Fruit fly (Drosophila melanogaster) whole organism, embryonic: ENCODE results near the gene CG43925.

Experiments used
- CG10321 ChIP-seq: fragments of 200-800 bp; sonication (Bioruptor generic); IDR thresholded peaks from 2 replicates; pipeline ENCODE4 v1.3.6; 2022; ENCODE audit warnings: missing biosample characterization, missing genetic modification characterization
- CG2889 ChIP-seq: fragments of 200-800 bp; sonication (Bioruptor generic); IDR thresholded peaks from 3 replicates; pipeline ENCODE4 v1.3.6; 2022; ENCODE audit warnings: missing biosample characterization, missing genetic modification characterization
- CG3838 ChIP-seq: fragments of 200-800 bp; sonication (Bioruptor generic); optimal IDR thresholded peaks from 3 replicates; lab custom pipeline; 2016; ENCODE audit warnings: missing biosample characterization, missing genetic modification characterization
- CG9609 ChIP-seq: fragments of 200-800 bp; sonication (Bioruptor generic); optimal IDR thresholded peaks from 3 replicates; lab custom pipeline; 2016; ENCODE audit warnings: missing biosample characterization, missing genetic modification characterization
- Opbp ChIP-seq: fragments of 200-800 bp; sonication (Bioruptor generic); IDR thresholded peaks from 3 replicates; pipeline ENCODE4 v1.3.6; 2022; ENCODE audit warnings: missing biosample characterization, missing genetic modification characterization; ENCODE audit not compliant: partially characterized antibody
- Usf ChIP-seq: fragments of 200-800 bp; sonication (Bioruptor generic); optimal IDR thresholded peaks from 2 replicates; lab custom pipeline; 2017; ENCODE audit warnings: missing genotype, missing biosample characterization, missing genetic modification characterization
- ac ChIP-seq: fragments of 200-800 bp; sonication (Bioruptor generic); optimal IDR thresholded peaks from 3 replicates; lab custom pipeline; 2017; ENCODE audit warnings: missing biosample characterization, mild to moderate bottlenecking, missing genetic modification characterization
- ind ChIP-seq: fragments of 200-800 bp; sonication (Bioruptor generic); optimal IDR thresholded peaks from 3 replicates; lab custom pipeline; 2016; ENCODE audit warnings: missing biosample characterization, missing genetic modification characterization
- lola ChIP-seq, 3 experiments: fragments of >200 bp in 2 of 3; fragments of 200-800 bp in 1 of 3; sonication (Bioruptor generic) in 1 of 3; optimal IDR thresholded peaks; 2 replicates each; lab custom pipeline; 2017 to 2019; ENCODE audit warnings: missing biosample characterization in 3 of 3, missing genetic modification characterization in 3 of 3, mild to moderate bottlenecking in 1 of 3, moderate library complexity in 1 of 3
- mirr ChIP-seq: fragments of 200-800 bp; sonication (Bioruptor generic); optimal IDR thresholded peaks from 3 replicates; lab custom pipeline; 2018; ENCODE audit warnings: missing biosample characterization, mild to moderate bottlenecking, missing genetic modification characterization

DNA sequence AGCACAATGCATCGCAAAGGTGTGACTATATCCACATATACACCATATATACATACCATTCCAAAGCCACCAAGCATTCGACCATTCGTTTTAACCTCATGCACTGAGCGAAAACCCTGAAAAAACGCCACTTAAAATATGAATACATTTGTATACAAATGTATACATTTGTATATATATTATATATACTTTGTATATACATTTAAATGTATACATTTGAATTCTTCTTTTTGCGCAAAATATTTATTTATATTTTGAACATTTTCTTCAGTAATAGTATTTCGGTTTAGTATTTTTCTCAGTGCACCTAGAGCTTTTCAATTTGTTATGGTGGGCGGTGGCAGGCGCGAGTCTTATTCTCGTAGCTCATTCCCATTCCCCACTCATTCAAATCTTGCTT, 19.9 kb upstream of the CG43925 start:
- TF ChIP-seq ind (GFP tag; lab: Kevin White, UChicago) = no peak
- TF ChIP-seq Opbp (GFP tag; lab: Robert Waterston, UW) = no peak
- no peak for TF ChIP-seq CG10321 (GFP tag; lab: Robert Waterston, UW)
- TF ChIP-seq ac (GFP tag; lab: Kevin White, UChicago) = no peak
- no peak for TF ChIP-seq Usf (GFP tag; lab: Kevin White, UChicago)
- no peak for TF ChIP-seq mirr (GFP tag; lab: Kevin White, UChicago)
- TF ChIP-seq CG9609 (GFP tag; lab: Kevin White, UChicago) = no peak
- TF ChIP-seq lola (GFP tag; optimal IDR thresholded peaks at IDR 0.05; lab: Kevin White, UChicago) = no peak
- no peak for TF ChIP-seq CG3838 (GFP tag; lab: Kevin White, UChicago)
- TF ChIP-seq CG2889 (GFP tag; lab: Robert Waterston, UW) = no peak
